Worm (Caenorhabditis elegans): ENCODE measurements around the gene mfsd-11.

Gene mfsd-11

ce11 chrX:12197367-12197766 lies 43.5 kb upstream of the mfsd-11 start (continued):
- TF ChIP-seq mxl-2 (GFP tag; conservative IDR thresholded peaks at IDR 0.05) (peak; percentile 62; the same call in 1 of the 2 replicates), unc-62 (GFP tag; optimal IDR thresholded peaks at IDR 0.05 in 1 of 2) (peak in 1 of 2 experiments; percentile 38), unc-62 (tag; optimal IDR thresholded peaks at IDR 0.05) (no peak), nhr-28 (tag; optimal IDR thresholded peaks at IDR 0.05) (peak; percentile 60), nhr-25 (tag; optimal IDR thresholded peaks at IDR 0.05; ENCODE audit: borderline replicate concordance, insufficient read depth) (no peak), T20F7.1 (GFP tag; optimal IDR thresholded peaks at IDR 0.05) (peak; percentile 11), unc-130 (GFP tag; optimal IDR thresholded peaks at IDR 0.05) (no peak), daf-16 (GFP tag; optimal IDR thresholded peaks at IDR 0.05) (peak in 1 of 2 experiments; percentile 56), daf-16 (tag; optimal IDR thresholded peaks at IDR 0.05) (peak; percentile 100)

- TF ChIP-seq hlh-30 (tag; optimal IDR thresholded peaks at IDR 0.05; ENCODE audit: insufficient read depth) = peak; percentile 31
- peak; percentile 93 for TF ChIP-seq nhr-48 (tag; optimal IDR thresholded peaks at IDR 0.05)
- TF ChIP-seq daf-16 (GFP tag; optimal IDR thresholded peaks at IDR 0.05) = no peak
- peak; percentile 52 for TF ChIP-seq daf-16 (tag; optimal IDR thresholded peaks at IDR 0.05)
- no peak for TF ChIP-seq mep-1 (tag; optimal IDR thresholded peaks at IDR 0.05)
- TF ChIP-seq dmd-6 (GFP tag; IDR thresholded peaks at IDR 0.05) = peak; percentile 29; the same call in 1 of the 2 replicates
- TF ChIP-seq nhr-28 (tag; optimal IDR thresholded peaks at IDR 0.05) = peak; percentile 5
- TF ChIP-seq hlh-11 (tag; optimal IDR thresholded peaks at IDR 0.05) = peak; percentile 46
- no peak for TF ChIP-seq nhr-102 (tag; optimal IDR thresholded peaks at IDR 0.05)
- TF ChIP-seq dve-1 (tag; optimal IDR thresholded peaks at IDR 0.05; ENCODE audit: insufficient read depth) = peak; percentile 15
- TF ChIP-seq unc-62 (GFP tag; optimal IDR thresholded peaks at IDR 0.05 in 1 of 2) = peak in 1 of 2 experiments; percentile 58
- TF ChIP-seq unc-62 (tag; optimal IDR thresholded peaks at IDR 0.05) = no peak
- TF ChIP-seq pqm-1 (tag; optimal IDR thresholded peaks at IDR 0.05) = peak; percentile 30
- TF ChIP-seq php-3 (GFP tag; IDR thresholded peaks at IDR 0.05) = peak; percentile 52; the same call in 1 of the 2 replicates
- no peak for TF ChIP-seq fos-1 (tag; optimal IDR thresholded peaks at IDR 0.05)
Measured at ce11 chrX:12188280-12189071, 34.6 kb upstream of the mfsd-11 start.

- TF ChIP-seq lir-3 (tag; optimal IDR thresholded peaks at IDR 0.05) = no peak
- peak; percentile 92 for TF ChIP-seq aha-1 (tag)
Measured at ce11 chrX:12186592-12186991, 32.7 kb upstream of the mfsd-11 start.

ce11 chrX:12185847-12186559 lies 32.1 kb upstream of the mfsd-11 start:
- peak in 1 of 2 experiments; percentile 23 for TF ChIP-seq hif-1 (tag; optimal IDR thresholded peaks at IDR 0.05)
- TF ChIP-seq zfp-3 (GFP tag; conservative IDR thresholded peaks at IDR 0.05) = no peak
- TF ChIP-seq dmd-8 (GFP tag; IDR thresholded peaks at IDR 0.05) = no peak
- TF ChIP-seq T26A8.4 (GFP tag; IDR thresholded peaks at IDR 0.05) = no peak; the same call in 1 of the 2 replicates
- TF ChIP-seq zip-11 (GFP tag; IDR thresholded peaks at IDR 0.05) = no peak
- no peak for TF ChIP-seq R02D3.7 (tag; optimal IDR thresholded peaks at IDR 0.05)
- TF ChIP-seq nhr-48 (tag; optimal IDR thresholded peaks at IDR 0.05) = peak; percentile 75
- TF ChIP-seq sdz-12 (GFP tag; optimal IDR thresholded peaks at IDR 0.05) = no peak
- no peak for TF ChIP-seq ZK546.5 (tag; optimal IDR thresholded peaks at IDR 0.05)
- TF ChIP-seq aha-1 (tag) = peak; percentile 1
- peak; percentile 50; the same call in 1 of the 2 replicates for TF ChIP-seq ceh-20 (GFP tag; IDR thresholded peaks at IDR 0.05)
- TF ChIP-seq ztf-7 (tag; optimal IDR thresholded peaks at IDR 0.05) = no peak
- TF ChIP-seq mep-1 (tag; optimal IDR thresholded peaks at IDR 0.05) = no peak
- peak; percentile 87 for TF ChIP-seq hlh-11 (tag; optimal IDR thresholded peaks at IDR 0.05)
- TF ChIP-seq zfp-2 (tag; optimal IDR thresholded peaks at IDR 0.05) = no peak
- TF ChIP-seq nhr-41 (GFP tag; IDR thresholded peaks at IDR 0.05) = no peak
- no peak for TF ChIP-seq rbr-2 (tag; optimal IDR thresholded peaks at IDR 0.05)
- no peak for TF ChIP-seq nhr-76 (tag; optimal IDR thresholded peaks at IDR 0.05)
- TF ChIP-seq tra-1 (GFP tag; IDR thresholded peaks at IDR 0.05) = 0 out of 2 replicates have a peak, but pooled peaks have one; percentile 5
- TF ChIP-seq Y75B8A.6 (GFP tag; IDR thresholded peaks at IDR 0.05) = no peak
- TF ChIP-seq ceh-62 (tag; optimal IDR thresholded peaks at IDR 0.05) = no peak
- no peak for TF ChIP-seq ctbp-1 (GFP tag; IDR thresholded peaks at IDR 0.05)
- peak in 1 of 2 experiments; percentile 1 for TF ChIP-seq unc-62 (GFP tag; optimal IDR thresholded peaks at IDR 0.05 in 1 of 2)
- no peak for TF ChIP-seq unc-62 (tag; optimal IDR thresholded peaks at IDR 0.05)
- TF ChIP-seq saeg-2 (GFP tag; IDR thresholded peaks at IDR 0.05) = no peak
- TF ChIP-seq daf-8 (GFP tag; IDR thresholded peaks at IDR 0.05) = no peak
- no peak for TF ChIP-seq nhr-10 (tag; optimal IDR thresholded peaks at IDR 0.05)
- TF ChIP-seq nhr-28 (tag; optimal IDR thresholded peaks at IDR 0.05) = no peak

Data from whole organism, L4 larva.